Worm (Caenorhabditis elegans) whole organism, L3 larva: ENCODE data around the gene F53G2.2.

Experiments
- aly-2 ChIP-seq: fragments of 150-350 bp; optimal IDR thresholded peaks from 2 replicates; lab custom pipeline; 2014; ENCODE audit warnings: missing biosample characterization, missing genetic modification characterization
- ama-1 ChIP-seq: fragments of 150-350 bp; optimal IDR thresholded peaks from 2 replicates; lab custom pipeline; 2018
- sea-2 ChIP-seq: fragments of 150-350 bp; sonication (generic microtip); optimal IDR thresholded peaks from 4 replicates; lab custom pipeline; 2014; ENCODE audit warnings: missing biosample characterization, missing genetic modification reagents, missing genetic modification characterization
- snpc-4 ChIP-seq: fragments of 150-350 bp; optimal IDR thresholded peaks from 2 replicates; lab custom pipeline; 2014; ENCODE audit warnings: missing biosample characterization, missing genetic modification characterization

- TF ChIP-seq snpc-4 (tag; lab: Kevin White, UChicago) (no peak), aly-2 (tag; lab: Kevin White, UChicago) (no peak), ama-1 (lab: Kevin White, UChicago) (no peak), sea-2 (GFP tag; lab: Kevin White, UChicago) (no peak)
Measured at ce11 chrII:2530496-2530895, 48.8 kb downstream of the F53G2.2 start, which contains the start of gene K02F6.6.
